Worm (Caenorhabditis elegans): Measurements from ENCODE around the gene T07A5.1.
A peak's percentile ranks its signal among the peaks of the same experiment; 100 is the strongest.

T07A5.1 gene

DNA sequence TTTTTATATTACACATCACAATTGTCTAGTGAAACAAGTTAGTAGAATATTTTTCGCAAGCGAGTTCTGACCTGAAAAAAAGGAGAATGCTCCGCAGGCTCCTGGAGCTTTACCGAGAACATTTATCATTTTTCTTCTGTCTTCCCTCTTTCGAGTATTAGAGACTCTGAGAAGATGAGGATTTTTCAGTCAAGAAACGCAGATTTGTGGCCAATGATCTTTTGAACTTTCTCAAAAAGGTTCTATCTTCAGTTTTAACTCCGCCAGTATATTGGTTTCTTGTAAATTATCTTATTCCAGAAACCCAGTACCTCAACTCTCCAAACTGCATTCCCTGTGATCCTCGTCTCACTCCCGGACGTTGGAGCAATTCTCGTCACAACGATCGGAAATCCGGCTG is 20.4 kb downstream of the T07A5.1 start, which contains the start of gene K10G9.2:
K10G9.2 (plus strand) TSS at position 301 of the 400 bp plus-strand sequence.
- TF ChIP-seq lim-7 (GFP tag; IDR thresholded peaks at IDR 0.05), result no peak
- TF ChIP-seq ZK546.5 (tag; optimal IDR thresholded peaks at IDR 0.05), result no peak
- TF ChIP-seq hif-1 (tag; optimal IDR thresholded peaks at IDR 0.05), result no peak
- no peak for TF ChIP-seq lin-1 (GFP tag; IDR thresholded peaks at IDR 0.05)
- TF ChIP-seq tag-97 (GFP tag; IDR thresholded peaks at IDR 0.05), result no peak
- no peak for TF ChIP-seq unc-39 (tag; optimal IDR thresholded peaks at IDR 0.05)
- TF ChIP-seq unc-130 (GFP tag; optimal IDR thresholded peaks at IDR 0.05), result no peak
- no peak for TF ChIP-seq Y75B8A.6 (GFP tag; IDR thresholded peaks at IDR 0.05)
- TF ChIP-seq Y105C5A.15 (GFP tag; IDR thresholded peaks at IDR 0.05), result no peak

DNA sequence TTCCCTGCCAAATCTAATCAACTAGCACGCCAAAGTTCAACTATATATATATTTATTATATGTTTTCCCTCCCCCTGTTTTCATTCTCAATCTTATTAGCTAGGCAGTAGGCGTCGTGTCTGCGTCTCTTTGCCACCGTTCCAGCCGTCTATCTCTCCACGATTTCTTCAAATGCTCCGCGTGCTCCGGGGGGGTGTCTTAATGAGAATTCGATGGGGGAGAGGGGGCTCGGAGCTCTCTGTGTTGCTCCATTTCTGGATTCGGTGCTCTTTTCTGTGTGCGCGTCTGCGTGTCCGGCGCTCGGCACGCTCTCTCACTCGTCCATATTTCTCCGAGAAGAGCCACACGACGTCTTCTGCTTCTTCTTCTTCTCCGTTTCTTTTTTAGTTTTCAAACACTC is 21.8 kb downstream of the T07A5.1 start:
- TF ChIP-seq dmd-6 (GFP tag; IDR thresholded peaks at IDR 0.05) (peak; percentile 55), hmg-1.1 (GFP tag; IDR thresholded peaks at IDR 0.05) (peak; percentile 74), ces-1 (GFP tag; optimal IDR thresholded peaks at IDR 0.05) (peak; percentile 84), madf-9 (GFP tag; conservative IDR thresholded peaks at IDR 0.05) (peak; percentile 49; the same call in 1 of the 2 replicates), Y105C5A.15 (GFP tag; IDR thresholded peaks at IDR 0.05) (no peak), mxl-3 (GFP tag; optimal IDR thresholded peaks at IDR 0.05) (peak; percentile 28), hlh-30 (tag; optimal IDR thresholded peaks at IDR 0.05; ENCODE audit: insufficient read depth) (peak; percentile 65), egl-43 (GFP tag; IDR thresholded peaks at IDR 0.05) (peak; percentile 65; the same call in 1 of the 2 replicates), mes-2 (tag; optimal IDR thresholded peaks at IDR 0.05; ENCODE audit: poor library complexity, severe bottlenecking) (peak; percentile 9), snpc-4 (tag; optimal IDR thresholded peaks at IDR 0.05) (no peak), F37D6.2 (tag; optimal IDR thresholded peaks at IDR 0.05) (peak; percentile 68), set-16 (GFP tag; IDR thresholded peaks at IDR 0.05) (peak; percentile 93), ceh-20 (GFP tag; IDR thresholded peaks at IDR 0.05) (no peak), aha-1 (tag) (peak; percentile 93), fkh-10 (GFP tag; optimal IDR thresholded peaks at IDR 0.05) (peak; percentile 61), mdl-1 (tag; optimal IDR thresholded peaks at IDR 0.05) (peak; percentile 48 to 74), tra-1 (GFP tag; IDR thresholded peaks at IDR 0.05) (0 out of 2 replicates have a peak, but pooled peaks have one; percentile 35), mep-1 (tag; optimal IDR thresholded peaks at IDR 0.05) (peak; percentile 61), ctbp-1 (GFP tag; IDR thresholded peaks at IDR 0.05) (peak; percentile 94; the same call in 1 of the 2 replicates), gei-8 (GFP tag; optimal IDR thresholded peaks at IDR 0.05) (no peak), zip-11 (GFP tag; IDR thresholded peaks at IDR 0.05) (no peak), hlh-11 (tag; optimal IDR thresholded peaks at IDR 0.05) (peak; percentile 42), zag-1 (tag; optimal IDR thresholded peaks at IDR 0.05) (peak; percentile 33), ceh-62 (tag; optimal IDR thresholded peaks at IDR 0.05) (no peak), rbr-2 (tag; optimal IDR thresholded peaks at IDR 0.05) (peak; percentile 85), nhr-11 (tag; optimal IDR thresholded peaks at IDR 0.05) (peak; percentile 13), Y48G9A.11 (GFP tag; IDR thresholded peaks at IDR 0.05) (no peak), unc-62 (GFP tag; optimal IDR thresholded peaks at IDR 0.05 in 1 of 2) (peak in 1 of 2 experiments; percentile 82), unc-62 (tag; optimal IDR thresholded peaks at IDR 0.05) (no peak), D1046.2 (GFP tag; IDR thresholded peaks at IDR 0.05) (0 out of 2 replicates have a peak, but pooled peaks have one; percentile 72), lsy-2 (tag; optimal IDR thresholded peaks at IDR 0.05) (peak; percentile 46 to 58), R02D3.7 (tag; optimal IDR thresholded peaks at IDR 0.05) (no peak), vab-7 (GFP tag; IDR thresholded peaks at IDR 0.05) (peak; percentile 59), nhr-28 (tag; optimal IDR thresholded peaks at IDR 0.05) (no peak), hif-1 (tag; optimal IDR thresholded peaks at IDR 0.05) (peak in 1 of 2 experiments; percentile 55), lin-13 (GFP tag; optimal IDR thresholded peaks at IDR 0.05) (peak; percentile 19)
